Worm (Caenorhabditis elegans): Measurements from ENCODE around the gene rga-5.

ce11 chrIV:13788652-13789051 lies 39.0 kb upstream of the rga-5 start, which contains the start of the genes sas-6 and Y45F10D.7:
- TF ChIP-seq lin-13 (GFP tag; optimal IDR thresholded peaks at IDR 0.05), result peak; percentile 59
- TF ChIP-seq nhr-90 (tag; optimal IDR thresholded peaks at IDR 0.05; ENCODE audit: poor library complexity), result peak; percentile 14
- TF ChIP-seq elt-2 (tag; optimal IDR thresholded peaks at IDR 0.05), result no peak
- no peak for TF ChIP-seq pqm-1 (tag; optimal IDR thresholded peaks at IDR 0.05)
- peak; percentile 91 to 97 for TF ChIP-seq lin-35 (GFP tag; optimal IDR thresholded peaks at IDR 0.05)
- TF ChIP-seq snpc-4 (tag; optimal IDR thresholded peaks at IDR 0.05), result peak; percentile 5
- no peak for TF ChIP-seq nhr-28 (tag; optimal IDR thresholded peaks at IDR 0.05)
- TF ChIP-seq vab-15 (tag; optimal IDR thresholded peaks at IDR 0.05), result no peak
- peak; percentile 14 for TF ChIP-seq fkh-10 (GFP tag; optimal IDR thresholded peaks at IDR 0.05)
- TF ChIP-seq nhr-76 (tag; optimal IDR thresholded peaks at IDR 0.05), result no peak
- peak in 2 of 6 experiments; percentile 36 to 41 for TF ChIP-seq elt-3 (tag; optimal IDR thresholded peaks at IDR 0.05)
- TF ChIP-seq nhr-12 (tag; optimal IDR thresholded peaks at IDR 0.05), result no peak

Measured in whole organism, L1 larva.